Worm (Caenorhabditis elegans) whole organism, early embryonic: ENCODE measurements around the gene nhr-251.

Source experiments
- B0310.2 ChIP-seq: sonication (generic microtip); optimal IDR thresholded peaks from 2 replicates; lab custom pipeline; 2016; ENCODE audit warnings: mild to moderate bottlenecking, missing genetic modification characterization, missing compliant biosample characterization
- F13C5.2 ChIP-seq: sonication (generic microtip); optimal IDR thresholded peaks from 2 replicates; lab custom pipeline; 2017; ENCODE audit warnings: mild to moderate bottlenecking, missing genetic modification characterization, inconsistent platforms, missing compliant biosample characterization
- aly-1 ChIP-seq: sonication (generic microtip); optimal IDR thresholded peaks from 2 replicates; lab custom pipeline; 2016; ENCODE audit warnings: missing genetic modification characterization, missing compliant biosample characterization
- ama-1 ChIP-seq: fragments of 150-350 bp; optimal IDR thresholded peaks from 2 replicates; lab custom pipeline; 2014
- ceh-13 ChIP-seq: fragments of 200-800 bp; sonication (Bioruptor generic); optimal IDR thresholded peaks from 2 replicates; lab custom pipeline; 2018; ENCODE audit warnings: mild to moderate bottlenecking, missing genetic modification characterization, missing compliant biosample characterization
- ceh-36 ChIP-seq: sonication (generic microtip); optimal IDR thresholded peaks from 2 replicates; lab custom pipeline; 2016; ENCODE audit warnings: missing genetic modification characterization, inconsistent platforms, missing compliant biosample characterization
- ets-7 ChIP-seq: sonication (generic microtip); optimal IDR thresholded peaks from 2 replicates; lab custom pipeline; 2016; ENCODE audit warnings: missing genotype, missing genetic modification characterization, missing compliant biosample characterization
- flt-1 ChIP-seq: fragments of 200-800 bp; sonication (Bioruptor generic); IDR thresholded peaks from 2 replicates; pipeline ENCODE4 v1.3.6; 2022; ENCODE audit warnings: missing genetic modification characterization, missing compliant biosample characterization
- hmbx-1 ChIP-seq: sonication (generic microtip); optimal IDR thresholded peaks from 2 replicates; lab custom pipeline; 2016; ENCODE audit warnings: mild to moderate bottlenecking, missing genetic modification characterization, missing compliant biosample characterization
- hmg-4 ChIP-seq: fragments of 200-800 bp; sonication (Bioruptor generic); optimal IDR thresholded peaks from 2 replicates; lab custom pipeline; 2018; ENCODE audit warnings: mild to moderate bottlenecking, missing genetic modification characterization, missing compliant biosample characterization
- hnd-1 ChIP-seq: sonication (generic microtip); optimal IDR thresholded peaks from 2 replicates; lab custom pipeline; 2016; ENCODE audit warnings: missing genetic modification characterization, missing compliant biosample characterization
- pes-1 ChIP-seq: fragments of 200-800 bp; sonication (Bioruptor generic); IDR thresholded peaks from 2 replicates; pipeline ENCODE4 v1.3.6; 2022; ENCODE audit warnings: missing genetic modification reagents, missing genetic modification characterization, missing compliant biosample characterization
- scrt-1 ChIP-seq: fragments of 200-800 bp; sonication (Bioruptor generic); IDR thresholded peaks from 2 replicates; pipeline ENCODE4 v1.3.6; 2022; ENCODE audit warnings: missing genetic modification characterization, missing compliant biosample characterization
- sea-1 ChIP-seq: fragments of 200-800 bp; sonication (Bioruptor generic); conservative IDR thresholded peaks from 2 replicates; pipeline ENCODE4 v1.3.6; 2022; ENCODE audit warnings: missing genetic modification characterization, missing compliant biosample characterization
- tbx-11 ChIP-seq: fragments of 200-800 bp; sonication (Bioruptor generic); IDR thresholded peaks from 2 replicates; pipeline ENCODE4 v1.3.6; 2022; ENCODE audit warnings: missing genetic modification characterization, missing compliant biosample characterization
- tbx-37 ChIP-seq: fragments of 200-800 bp; sonication (Bioruptor generic); conservative IDR thresholded peaks from 2 replicates; pipeline ENCODE4 v1.3.6; 2022; ENCODE audit warnings: missing genetic modification reagents, missing genetic modification characterization, missing compliant biosample characterization
- tra-4 ChIP-seq: sonication (generic microtip); optimal IDR thresholded peaks from 2 replicates; lab custom pipeline; 2017; ENCODE audit warnings: missing genetic modification characterization, missing compliant biosample characterization

nhr-251 gene

DNA sequence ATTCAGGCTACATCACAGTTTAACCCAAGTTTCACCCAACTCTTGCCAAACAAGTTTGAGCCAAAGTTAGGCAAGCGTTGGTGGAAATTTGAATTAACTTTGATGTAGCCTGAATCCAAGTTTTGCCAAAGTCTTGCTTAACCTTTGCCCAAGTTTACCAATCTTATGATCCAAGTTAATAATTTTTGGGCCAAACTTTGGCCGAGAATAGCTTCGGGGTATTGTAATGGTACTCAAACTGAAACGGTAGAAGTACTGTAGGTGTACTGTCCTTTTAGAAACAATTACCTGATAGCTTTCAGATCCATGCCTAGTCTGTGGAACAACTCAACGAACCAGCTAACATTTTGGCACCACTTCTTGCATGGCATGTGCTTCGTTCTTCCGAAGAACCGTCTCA, at the start of gene nhr-251:
nhr-251 (plus strand) TSS at position 301 of the 400 bp plus-strand sequence.
- TF ChIP-seq hmbx-1 (tag; lab: Kevin White, UChicago), result no peak
- no peak for TF ChIP-seq scrt-1 (GFP tag; lab: Robert Waterston, UW)
- no peak for TF ChIP-seq hnd-1 (tag; lab: Kevin White, UChicago)
- TF ChIP-seq pes-1, result no peak
- no peak for TF ChIP-seq F13C5.2 (tag; lab: Kevin White, UChicago)
- TF ChIP-seq ceh-36 (tag; lab: Kevin White, UChicago), result no peak
- TF ChIP-seq flt-1 (GFP tag; lab: Robert Waterston, UW), result no peak
- TF ChIP-seq aly-1 (tag; lab: Kevin White, UChicago), result no peak

DNA sequence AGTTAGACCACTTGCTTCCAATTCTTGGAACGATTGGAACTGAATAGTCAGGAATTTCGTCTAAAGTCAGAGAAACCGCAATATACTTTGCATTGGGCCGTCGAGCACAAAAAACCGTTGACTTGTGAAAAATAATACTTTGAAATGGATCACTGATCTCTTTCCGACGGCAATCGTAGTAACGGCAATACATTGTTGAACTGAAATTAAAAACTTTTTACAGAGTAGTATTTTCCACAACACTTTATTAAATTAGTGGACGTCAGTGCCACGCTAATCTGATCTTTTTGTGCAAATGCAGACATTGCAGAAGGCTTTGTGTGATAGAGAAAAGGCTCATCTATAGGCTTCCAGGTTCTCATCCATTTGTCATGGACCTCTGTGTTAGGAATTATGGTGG, 47.9 kb upstream of the nhr-251 start:
- TF ChIP-seq aly-1 (tag; lab: Kevin White, UChicago) (no peak), F13C5.2 (tag; lab: Kevin White, UChicago) (no peak), tra-4 (tag; lab: Kevin White, UChicago) (no peak), flt-1 (GFP tag; lab: Robert Waterston, UW) (no peak), hmbx-1 (tag; lab: Kevin White, UChicago) (no peak), sea-1 (GFP tag; lab: Robert Waterston, UW) (no peak), ceh-36 (tag; lab: Kevin White, UChicago) (no peak), ets-7 (no peak), hnd-1 (tag; lab: Kevin White, UChicago) (no peak), ceh-13 (no peak), tbx-37 (no peak), tbx-11 (GFP tag; lab: Robert Waterston, UW) (no peak), scrt-1 (GFP tag; lab: Robert Waterston, UW) (no peak), ama-1 (lab: Kevin White, UChicago) (no peak), B0310.2 (no peak)

DNA sequence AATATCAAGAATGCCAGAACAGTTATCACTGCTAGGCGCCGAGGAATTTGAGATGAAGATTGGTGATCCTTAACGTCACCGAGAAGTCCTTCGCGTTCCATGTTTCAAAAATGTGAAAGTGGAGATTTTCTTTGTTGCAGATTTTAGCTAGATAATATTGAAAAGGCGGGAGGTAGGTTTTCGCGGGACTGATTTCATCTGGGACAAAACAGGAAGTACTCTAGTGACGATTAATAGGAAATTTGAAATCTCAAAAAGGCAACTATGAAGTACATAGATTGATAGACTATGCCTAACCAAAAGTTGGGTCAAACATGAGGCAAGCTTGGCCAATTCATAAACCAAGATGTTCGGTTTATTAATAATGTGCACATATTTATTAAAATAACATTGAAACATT, 47.3 kb upstream of the nhr-251 start, which contains the start of gene C14C6.8:
C14C6.8 (minus strand) TSS at position 101 of the 400 bp plus-strand sequence.
- TF ChIP-seq F13C5.2 (tag; lab: Kevin White, UChicago), result no peak
- TF ChIP-seq ama-1 (lab: Kevin White, UChicago), result no peak
- no peak for TF ChIP-seq B0310.2
- TF ChIP-seq sea-1 (GFP tag; lab: Robert Waterston, UW), result no peak
- no peak for TF ChIP-seq hnd-1 (tag; lab: Kevin White, UChicago)
- TF ChIP-seq aly-1 (tag; lab: Kevin White, UChicago), result no peak
- TF ChIP-seq scrt-1 (GFP tag; lab: Robert Waterston, UW), result no peak

DNA sequence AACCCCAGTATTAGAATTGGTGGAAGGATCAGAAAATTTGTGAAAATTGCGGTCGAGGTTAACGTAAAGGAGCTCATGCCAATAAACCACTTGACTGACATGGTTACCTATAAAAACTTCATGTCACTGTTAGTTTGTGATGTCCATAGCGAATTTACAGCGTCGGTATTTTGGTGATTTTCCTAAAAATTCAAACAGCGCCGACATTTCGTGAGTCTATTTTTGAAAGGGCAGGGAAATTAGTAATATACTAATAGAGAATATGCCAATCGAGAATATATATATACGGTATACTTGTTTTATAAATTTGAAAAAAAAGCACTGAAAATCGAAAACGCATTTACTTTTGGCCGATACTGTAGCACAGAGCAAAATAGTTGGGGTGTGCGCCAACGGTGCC, 44.3 kb upstream of the nhr-251 start, which contains the start of gene srx-8:
srx-8 (minus strand) TSS at position 101 of the 400 bp plus-strand sequence.
- TF ChIP-seq tbx-37, result no peak
- no peak for TF ChIP-seq ets-7
- no peak for TF ChIP-seq aly-1 (tag; lab: Kevin White, UChicago)
- TF ChIP-seq hmbx-1 (tag; lab: Kevin White, UChicago), result no peak
- no peak for TF ChIP-seq tbx-11 (GFP tag; lab: Robert Waterston, UW)
- no peak for TF ChIP-seq ceh-13
- TF ChIP-seq flt-1 (GFP tag; lab: Robert Waterston, UW), result no peak
- no peak for TF ChIP-seq pes-1
- TF ChIP-seq tra-4 (tag; lab: Kevin White, UChicago), result no peak
- no peak for TF ChIP-seq B0310.2
- no peak for TF ChIP-seq ceh-36 (tag; lab: Kevin White, UChicago)
- TF ChIP-seq hmg-4 (GFP tag; lab: Kevin White, UChicago), result no peak
- no peak for TF ChIP-seq F13C5.2 (tag; lab: Kevin White, UChicago)
- no peak for TF ChIP-seq hnd-1 (tag; lab: Kevin White, UChicago)
- TF ChIP-seq scrt-1 (GFP tag; lab: Robert Waterston, UW), result no peak
- TF ChIP-seq sea-1 (GFP tag; lab: Robert Waterston, UW), result no peak

DNA sequence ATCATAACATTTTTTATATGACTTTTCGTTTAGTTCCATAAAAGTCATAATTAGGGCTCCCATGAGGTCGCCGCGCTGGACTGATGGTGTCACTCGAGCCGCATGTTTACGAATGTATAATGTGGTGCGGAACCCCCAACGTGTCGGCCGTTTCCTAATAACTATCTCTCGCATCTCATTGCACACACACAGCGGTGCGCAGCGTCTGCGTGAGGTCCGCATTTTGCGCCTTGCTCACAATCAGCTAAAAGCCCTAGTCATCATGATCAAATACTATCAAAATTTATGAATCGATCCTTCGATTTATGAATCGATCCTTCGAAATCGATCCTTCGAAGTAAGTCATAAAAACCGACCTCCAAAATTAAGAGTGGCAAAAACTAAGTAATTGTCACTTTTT, 40.4 kb upstream of the nhr-251 start, which contains the start of gene srx-7:
srx-7 (plus strand) TSS at position 256 of the 400 bp plus-strand sequence.
- TF ChIP-seq aly-1 (tag; lab: Kevin White, UChicago) (no peak), F13C5.2 (tag; lab: Kevin White, UChicago) (no peak), tra-4 (tag; lab: Kevin White, UChicago) (no peak)

DNA sequence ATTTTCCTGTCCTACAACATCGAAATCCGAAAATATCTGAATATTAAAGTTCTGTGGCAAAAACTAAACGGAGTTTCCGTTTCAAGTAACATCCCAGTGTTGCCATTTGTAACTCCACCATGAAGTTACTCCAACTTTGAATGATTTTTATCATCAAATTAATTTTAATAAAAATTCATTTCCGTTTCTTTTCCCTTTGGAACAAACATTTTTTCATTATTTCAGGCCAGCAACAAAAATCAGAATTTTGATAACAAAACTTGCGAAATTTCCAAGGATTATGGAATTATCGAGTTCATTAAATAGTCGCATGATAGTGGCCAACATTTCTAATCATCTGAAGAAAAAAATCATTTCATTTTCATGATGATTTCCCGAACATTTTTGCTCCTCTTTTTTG, 37.5 kb upstream of the nhr-251 start, which contains the start of gene C14C6.2:
C14C6.2 (plus strand) TSS at position 301 of the 400 bp plus-strand sequence.
- TF ChIP-seq ceh-36 (tag; lab: Kevin White, UChicago), result no peak

DNA sequence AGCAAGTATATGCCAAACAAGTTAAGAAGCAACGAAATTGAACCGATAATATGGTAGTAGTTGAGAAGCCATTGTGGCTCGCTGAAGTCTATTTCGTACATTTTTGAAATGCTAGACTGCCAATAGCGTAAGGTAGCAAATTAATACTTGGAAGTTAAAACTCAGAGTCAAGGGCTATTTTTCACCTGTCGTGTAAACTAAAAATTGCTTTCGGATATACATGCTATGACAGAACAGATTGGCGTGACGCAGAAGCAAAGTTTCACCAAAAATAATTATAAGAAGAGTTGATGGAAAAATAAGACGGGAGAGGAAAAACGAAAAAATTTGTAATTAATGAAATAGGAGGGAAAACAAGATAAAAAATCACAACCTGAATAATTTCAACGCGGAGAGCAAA, 34.3 kb upstream of the nhr-251 start, which contains the start of gene sri-73:
sri-73 (minus strand) TSS at position 101 of the 400 bp plus-strand sequence.
- TF ChIP-seq ceh-36 (tag; lab: Kevin White, UChicago), result no peak
- no peak for TF ChIP-seq scrt-1 (GFP tag; lab: Robert Waterston, UW)
- no peak for TF ChIP-seq flt-1 (GFP tag; lab: Robert Waterston, UW)
- TF ChIP-seq F13C5.2 (tag; lab: Kevin White, UChicago), result no peak
- no peak for TF ChIP-seq ceh-13
- TF ChIP-seq ama-1 (lab: Kevin White, UChicago), result no peak
- TF ChIP-seq tbx-11 (GFP tag; lab: Robert Waterston, UW), result no peak
- TF ChIP-seq tbx-37, result no peak
- TF ChIP-seq B0310.2, result no peak
- no peak for TF ChIP-seq tra-4 (tag; lab: Kevin White, UChicago)

DNA sequence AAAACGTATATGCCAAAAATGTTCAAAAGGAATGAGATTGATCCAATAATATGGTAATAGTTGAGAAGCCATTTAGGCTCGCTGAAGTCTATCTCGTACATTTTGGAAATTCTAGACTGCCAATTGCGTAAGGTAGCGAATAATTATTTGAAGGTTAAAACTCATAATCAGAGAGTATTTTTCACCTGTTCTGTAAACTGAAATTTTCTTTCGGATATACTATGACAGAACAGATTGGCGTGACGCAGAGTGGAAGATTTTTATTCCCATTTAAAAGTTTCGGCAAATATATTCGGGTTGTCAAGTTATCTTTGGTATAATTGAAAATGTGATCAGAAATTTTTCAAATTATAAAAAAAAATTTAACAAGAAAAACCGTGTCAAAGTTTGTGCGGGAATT, 32.2 kb upstream of the nhr-251 start, which contains the start of gene sri-72:
sri-72 (minus strand) TSS at position 101 of the 400 bp plus-strand sequence.
- TF ChIP-seq sea-1 (GFP tag; lab: Robert Waterston, UW), result no peak
